Fruit fly (Drosophila melanogaster): Measurements from ENCODE around the gene CG3062.

Gene CG3062

dm6 chrX:4596467-4597183 lies 48.0 kb downstream of the CG3062 start (continued):
- no peak for TF ChIP-seq h (optimal IDR thresholded peaks at IDR 0.05)
- no peak for TF ChIP-seq HHEX (GFP tag; optimal IDR thresholded peaks at IDR 0.05)
- no peak for TF ChIP-seq ato (GFP tag; IDR thresholded peaks at IDR 0.05; ENCODE audit: partially characterized antibody)
- TF ChIP-seq Trl (optimal IDR thresholded peaks at IDR 0.05): peak; percentile 64 to 72
- TF ChIP-seq Trl (GFP tag; optimal IDR thresholded peaks at IDR 0.05): no peak
- peak; percentile 51 for TF ChIP-seq CG10543 (GFP tag; optimal IDR thresholded peaks at IDR 0.05)
- TF ChIP-seq vnd (GFP tag; IDR thresholded peaks at IDR 0.05; ENCODE audit: partially characterized antibody): no peak
- TF ChIP-seq CG34376 (GFP tag; optimal IDR thresholded peaks at IDR 0.05): no peak
- no peak for TF ChIP-seq Sox100B (GFP tag; optimal IDR thresholded peaks at IDR 0.05)
- no peak for TF ChIP-seq yki (optimal IDR thresholded peaks at IDR 0.05)
- no peak for TF ChIP-seq nerfin-1 (tag; optimal IDR thresholded peaks at IDR 0.05)
- TF ChIP-seq prd (optimal IDR thresholded peaks at IDR 0.05): no peak
- no peak for TF ChIP-seq prd (GFP tag; IDR thresholded peaks at IDR 0.05)
- no peak for TF ChIP-seq Vsx1 (GFP tag; optimal IDR thresholded peaks at IDR 0.05)
- TF ChIP-seq CG13287 (GFP tag; IDR thresholded peaks at IDR 0.05; ENCODE audit: partially characterized antibody): no peak
- TF ChIP-seq E2f2 (GFP tag; IDR thresholded peaks at IDR 0.05): no peak
- TF ChIP-seq grn (GFP tag; optimal IDR thresholded peaks at IDR 0.05): no peak
- no peak for TF ChIP-seq dimm (GFP tag; IDR thresholded peaks at IDR 0.05)
- no peak for TF ChIP-seq CG18476 (GFP tag; optimal IDR thresholded peaks at IDR 0.05)
- TF ChIP-seq unpg (GFP tag; optimal IDR thresholded peaks at IDR 0.05): no peak
- TF ChIP-seq CG30020 (tag; optimal IDR thresholded peaks at IDR 0.05): no peak
- TF ChIP-seq CG14710 (tag; optimal IDR thresholded peaks at IDR 0.05): no peak
- TF ChIP-seq gem (tag; optimal IDR thresholded peaks at IDR 0.05): no peak
- TF ChIP-seq CG11085 (GFP tag; IDR thresholded peaks at IDR 0.05): no peak
- no peak for TF ChIP-seq org-1 (GFP tag; optimal IDR thresholded peaks at IDR 0.05)
- TF ChIP-seq Mrtf (GFP tag; IDR thresholded peaks at IDR 0.05): no peak
- TF ChIP-seq ranshi (GFP tag; IDR thresholded peaks at IDR 0.05): no peak
- TF ChIP-seq gcm (GFP tag; optimal IDR thresholded peaks at IDR 0.05): peak; percentile 32
- TF ChIP-seq chinmo (GFP tag; IDR thresholded peaks at IDR 0.05; ENCODE audit: partially characterized antibody): 0 out of 4 replicates have a peak, but pooled peaks have one; percentile 30
- TF ChIP-seq Adf1 (GFP tag; IDR thresholded peaks at IDR 0.05): peak; percentile 41
- no peak for TF ChIP-seq mirr (GFP tag; optimal IDR thresholded peaks at IDR 0.05)
- TF ChIP-seq sqz (GFP tag; optimal IDR thresholded peaks at IDR 0.05): peak; percentile 72
- TF ChIP-seq CG32767 (GFP tag; IDR thresholded peaks at IDR 0.05): peak; percentile 54; the same call in 1 of the 2 replicates
- TF ChIP-seq dpn (GFP tag; optimal IDR thresholded peaks at IDR 0.05): no peak
- peak; percentile 3 for TF ChIP-seq Med (GFP tag)
- peak in 1 of 2 experiments; percentile 24 for TF ChIP-seq eve (GFP tag; optimal IDR thresholded peaks at IDR 0.05)
- TF ChIP-seq sob (GFP tag; IDR thresholded peaks at IDR 0.05): no peak
- TF ChIP-seq CG6813 (GFP tag; optimal IDR thresholded peaks at IDR 0.05): no peak
- TF ChIP-seq CG32532 (GFP tag; IDR thresholded peaks at IDR 0.05): no peak
- no peak for TF ChIP-seq CG14014 (GFP tag; IDR thresholded peaks at IDR 0.05)
- TF ChIP-seq CG15696 (tag; optimal IDR thresholded peaks at IDR 0.05): no peak
- TF ChIP-seq HLH3B (GFP tag; IDR thresholded peaks at IDR 0.05): no peak
- TF ChIP-seq CG2116 (GFP tag; optimal IDR thresholded peaks at IDR 0.05): no peak

Measured in whole organism, embryonic.